Worm (Caenorhabditis elegans): Measurements from ENCODE around the gene C43F9.7.

Gene C43F9.7

ce11 chrIV:10577600-10577999 lies 15.9 kb downstream of the C43F9.7 start:
- no peak for TF ChIP-seq pat-9 (tag; optimal IDR thresholded peaks at IDR 0.05)
- no peak for TF ChIP-seq fax-1 (tag; optimal IDR thresholded peaks at IDR 0.05)
- no peak for TF ChIP-seq ahr-1 (tag; optimal IDR thresholded peaks at IDR 0.05)
- TF ChIP-seq ztf-16 (tag; optimal IDR thresholded peaks at IDR 0.05) = no peak
- no peak for TF ChIP-seq che-1 (tag; optimal IDR thresholded peaks at IDR 0.05)
- TF ChIP-seq ama-1 (optimal IDR thresholded peaks at IDR 0.05) = no peak
- no peak for TF ChIP-seq gmeb-2 (tag; optimal IDR thresholded peaks at IDR 0.05)
- TF ChIP-seq sdc-2 (tag; optimal IDR thresholded peaks at IDR 0.05) = no peak
- no peak for TF ChIP-seq hlh-6 (tag; optimal IDR thresholded peaks at IDR 0.05)
- no peak for TF ChIP-seq T23F11.4 (GFP tag; optimal IDR thresholded peaks at IDR 0.05)
- no peak for TF ChIP-seq ceh-6 (GFP tag; optimal IDR thresholded peaks at IDR 0.05)
- no peak for TF ChIP-seq ref-2 (tag; optimal IDR thresholded peaks at IDR 0.05)

DNA sequence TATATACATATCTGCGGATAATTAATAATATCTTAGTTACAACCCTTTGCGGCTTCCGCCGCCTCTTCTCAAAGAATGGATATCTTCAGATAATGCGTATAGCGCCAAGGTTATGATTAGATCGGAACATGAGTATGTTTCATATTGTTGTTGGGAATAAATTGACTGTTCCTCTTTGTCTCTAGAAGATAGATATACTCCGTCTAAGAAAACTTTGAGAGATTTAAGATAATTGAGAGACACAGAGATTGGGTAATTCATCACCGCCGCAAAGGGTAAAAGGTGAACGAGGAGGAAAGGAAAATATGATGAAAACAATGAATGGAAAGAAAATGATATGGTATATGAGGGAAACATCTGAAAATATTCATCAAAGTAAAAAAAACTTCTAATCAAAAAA lies 16.8 kb downstream of the C43F9.7 start:
- TF ChIP-seq unc-55 (GFP tag; optimal IDR thresholded peaks at IDR 0.05) (peak; percentile 32), ztf-16 (tag; optimal IDR thresholded peaks at IDR 0.05) (no peak)

ce11 chrIV:10576050-10576449 lies 17.4 kb downstream of the C43F9.7 start, which contains the start of gene efn-2:
Gene efn-2, plus strand, starts transcription at chrIV:10576350.
- no peak for TF ChIP-seq lim-6 (tag; optimal IDR thresholded peaks at IDR 0.05)
- TF ChIP-seq elt-2 (tag; optimal IDR thresholded peaks at IDR 0.05) = no peak
- TF ChIP-seq eyg-1 (tag; optimal IDR thresholded peaks at IDR 0.05) = no peak
- TF ChIP-seq K09A11.1 (tag; optimal IDR thresholded peaks at IDR 0.05; ENCODE audit: insufficient read depth) = no peak
- no peak for TF ChIP-seq hlh-15 (tag; optimal IDR thresholded peaks at IDR 0.05)
- TF ChIP-seq unc-42 (tag; optimal IDR thresholded peaks at IDR 0.05) = no peak
- no peak for TF ChIP-seq nhr-232 (tag; optimal IDR thresholded peaks at IDR 0.05)
- no peak for TF ChIP-seq hlh-8 (tag; optimal IDR thresholded peaks at IDR 0.05)
- TF ChIP-seq pha-2 (tag; optimal IDR thresholded peaks at IDR 0.05) = no peak
- no peak for TF ChIP-seq tbx-2 (tag; optimal IDR thresholded peaks at IDR 0.05)
- no peak for TF ChIP-seq ceh-24 (tag; optimal IDR thresholded peaks at IDR 0.05)
- TF ChIP-seq fkh-6 (tag; optimal IDR thresholded peaks at IDR 0.05) = no peak
- no peak for TF ChIP-seq C08G9.2 (tag; optimal IDR thresholded peaks at IDR 0.05)
- TF ChIP-seq ceh-2 (tag; optimal IDR thresholded peaks at IDR 0.05) = no peak
- no peak for TF ChIP-seq madf-2 (tag; optimal IDR thresholded peaks at IDR 0.05)
- no peak for TF ChIP-seq ztf-16 (tag; optimal IDR thresholded peaks at IDR 0.05)
- TF ChIP-seq C38D4.7 (GFP tag; optimal IDR thresholded peaks at IDR 0.05) = no peak
- no peak for TF ChIP-seq dve-1 (tag; optimal IDR thresholded peaks at IDR 0.05)
- TF ChIP-seq tbx-7 (tag; optimal IDR thresholded peaks at IDR 0.05) = no peak
- TF ChIP-seq ceh-18 (tag; optimal IDR thresholded peaks at IDR 0.05) = no peak

ce11 chrIV:10574471-10574870 lies 19.0 kb downstream of the C43F9.7 start:
- TF ChIP-seq T23F11.4 (GFP tag; optimal IDR thresholded peaks at IDR 0.05) (no peak), madf-2 (tag; optimal IDR thresholded peaks at IDR 0.05) (no peak), unc-42 (tag; optimal IDR thresholded peaks at IDR 0.05) (peak; percentile 83)

ce11 chrIV:10573471-10573870 lies 20.0 kb downstream of the C43F9.7 start:
- TF ChIP-seq unc-42 (tag; optimal IDR thresholded peaks at IDR 0.05) (peak; percentile 59), dmd-4 (tag; optimal IDR thresholded peaks at IDR 0.05; ENCODE audit: borderline replicate concordance) (no peak)

DNA sequence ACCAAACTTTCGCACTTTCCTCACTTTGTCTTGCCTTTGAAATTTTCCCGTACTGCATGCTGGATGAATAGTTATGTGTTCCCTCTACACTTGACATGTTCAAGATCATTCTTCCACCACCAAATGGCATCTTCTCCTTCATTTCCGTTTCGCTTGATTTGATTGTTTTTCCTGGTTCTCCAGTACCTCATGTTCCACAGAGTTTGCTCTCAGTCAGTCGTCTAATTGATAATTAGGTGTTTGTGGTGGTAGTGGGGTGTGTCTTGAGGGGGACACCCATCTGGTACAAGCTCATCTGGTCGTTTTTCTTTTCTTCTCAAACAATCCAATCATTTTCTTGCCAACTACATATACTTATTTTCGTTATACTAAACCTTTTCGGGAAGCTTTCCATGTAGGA lies 22.4 kb downstream of the C43F9.7 start:
- TF ChIP-seq unc-42 (tag; optimal IDR thresholded peaks at IDR 0.05) (peak; percentile 69), F13H6.1 (tag; optimal IDR thresholded peaks at IDR 0.05) (no peak)

All from whole organism, late embryonic.